Worm (Caenorhabditis elegans): ENCODE data around the gene tbh-1.
A peak's percentile ranks its signal among the peaks of the same experiment; 100 is the strongest.

tbh-1 gene

DNA sequence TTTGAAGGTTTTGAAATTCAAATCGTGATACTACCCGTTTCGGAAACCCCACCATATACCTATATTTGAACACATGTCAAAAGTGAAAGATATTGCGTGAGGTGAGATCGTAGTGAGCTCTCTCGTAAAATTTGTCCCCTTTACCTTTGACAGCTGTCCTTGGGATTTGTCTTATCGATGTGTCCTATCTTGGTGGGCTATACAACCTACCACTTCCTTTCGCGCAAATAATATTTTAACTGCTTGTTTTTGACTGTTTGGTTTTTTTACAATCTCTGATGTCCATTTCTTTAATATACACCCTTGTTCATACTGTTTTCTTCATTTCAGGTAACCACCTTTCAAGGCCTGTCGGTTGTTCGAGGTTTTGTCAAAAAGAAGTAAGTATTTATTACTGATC, 5.0 kb upstream of the tbh-1 start, which contains the start of gene eat-20:
TSS of gene eat-20 (plus strand) at position 331 of the 400 bp plus-strand sequence.
- TF ChIP-seq aha-1 (tag) (peak; percentile 80), ceh-44 (GFP tag; IDR thresholded peaks at IDR 0.05) (no peak)

DNA sequence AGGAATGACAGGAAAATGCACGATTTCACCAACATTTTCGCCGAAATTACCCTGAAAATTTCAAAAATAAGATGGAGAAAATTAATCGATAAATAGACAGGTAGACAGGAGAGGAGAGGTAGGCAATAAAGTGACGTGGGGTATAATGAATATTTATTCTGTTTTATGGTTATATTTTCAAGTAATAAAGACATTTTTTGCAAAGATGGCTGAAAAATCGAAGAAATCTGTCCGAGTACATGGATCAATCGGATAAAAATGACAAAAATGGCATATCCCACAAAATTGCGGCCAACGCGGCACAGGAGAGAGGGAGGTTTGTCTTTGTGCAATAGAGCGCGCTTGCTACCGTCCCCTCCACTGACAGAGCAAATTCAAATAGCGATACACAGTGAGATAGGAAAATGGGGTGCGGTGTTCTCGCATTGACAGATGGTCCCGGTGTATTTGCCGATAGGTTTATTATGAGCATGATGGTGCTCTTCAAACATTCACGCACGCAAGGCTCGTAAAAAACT, 3.2 kb upstream of the tbh-1 start, which contains the start of gene zipt-7.2:
TSS of gene zipt-7.2 (minus strand) at position 51 of the 518 bp plus-strand sequence.
- TF ChIP-seq aha-1 (tag) (peak; percentile 87), mes-2 (tag; optimal IDR thresholded peaks at IDR 0.05; ENCODE audit: poor library complexity, severe bottlenecking) (peak; percentile 63), tag-97 (GFP tag; IDR thresholded peaks at IDR 0.05) (no peak), daf-12 (tag; optimal IDR thresholded peaks at IDR 0.05) (no peak), attf-4 (tag; optimal IDR thresholded peaks at IDR 0.05) (no peak), nhr-28 (tag; optimal IDR thresholded peaks at IDR 0.05) (peak; percentile 13), hlh-11 (tag; optimal IDR thresholded peaks at IDR 0.05) (peak; percentile 28), lin-38 (GFP tag; IDR thresholded peaks at IDR 0.05) (peak; percentile 89), Y105C5A.15 (GFP tag; IDR thresholded peaks at IDR 0.05) (no peak), unc-62 (GFP tag; optimal IDR thresholded peaks at IDR 0.05 in 1 of 2) (peak in 1 of 2 experiments; percentile 44), unc-62 (tag; optimal IDR thresholded peaks at IDR 0.05) (no peak)

DNA sequence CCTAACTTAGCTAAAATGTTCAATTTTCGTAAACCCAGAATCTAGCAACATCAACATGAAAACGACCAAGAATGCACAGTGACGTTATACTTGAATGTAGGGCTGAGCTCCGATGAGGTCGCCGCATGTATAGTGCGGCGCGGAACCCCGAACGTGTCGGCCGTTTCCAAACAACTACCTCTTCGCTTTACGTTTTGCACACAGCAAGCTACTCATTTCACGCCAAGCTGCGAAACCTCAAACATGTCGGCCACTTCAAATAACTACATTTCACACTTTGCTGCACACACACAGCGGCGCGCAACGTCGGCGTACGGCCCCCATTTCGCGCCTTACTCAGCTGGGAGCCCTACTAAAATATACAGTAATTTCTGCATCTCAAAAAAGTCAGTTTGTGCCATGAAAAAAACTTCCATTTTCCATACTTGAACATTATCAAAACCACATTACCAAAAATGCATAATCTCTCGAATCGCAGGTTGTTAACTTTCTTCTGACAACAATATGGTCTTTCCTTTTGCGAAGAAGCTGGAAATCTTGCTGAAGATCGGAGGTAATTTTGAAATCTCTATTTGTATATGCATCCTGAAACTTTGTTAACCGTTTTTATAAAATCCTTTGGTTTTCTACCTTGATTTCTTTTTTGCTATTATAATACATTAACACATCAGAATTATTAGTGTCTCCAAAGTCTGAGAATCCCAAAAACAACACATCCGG, 2.1 kb downstream of the tbh-1 start, which contains the start of gene H13N06.7:
TSS of gene H13N06.7 (plus strand) at position 670 of the 720 bp plus-strand sequence.
- TF ChIP-seq lin-39 (tag; optimal IDR thresholded peaks at IDR 0.05), result no peak

DNA sequence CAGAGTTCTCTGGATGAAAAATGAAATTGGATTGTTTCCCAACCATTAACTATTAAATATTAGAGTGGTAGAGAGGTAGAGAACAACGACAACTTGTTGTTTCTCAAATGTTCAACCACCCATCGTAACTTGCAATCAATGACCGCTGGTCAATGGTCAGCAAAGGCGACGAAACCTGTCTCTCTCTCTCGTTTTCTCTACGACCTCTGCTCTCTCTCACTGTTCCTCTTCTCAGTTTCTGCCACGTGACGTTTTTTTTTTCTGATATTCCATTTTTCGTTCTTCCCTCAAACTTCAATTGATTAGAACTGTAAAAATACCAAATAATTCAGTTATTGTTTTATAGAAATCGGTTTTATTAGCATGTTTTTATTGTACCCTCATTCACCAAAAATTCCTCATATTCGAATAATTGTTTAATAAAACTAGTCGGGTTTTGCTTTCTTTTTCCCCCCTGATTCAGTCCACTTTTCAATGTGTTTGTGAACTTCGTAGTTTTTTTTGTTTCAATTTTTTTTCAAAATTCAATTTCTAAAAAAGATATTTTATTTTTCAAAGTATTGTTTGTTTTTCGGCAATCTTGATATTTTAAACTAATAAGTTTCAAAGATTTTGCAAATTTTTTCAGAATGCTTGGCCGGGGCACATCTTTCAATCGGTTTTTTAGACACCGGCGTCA, 7.6 kb downstream of the tbh-1 start, which contains the start of gene suox-1:
TSS of gene suox-1 (plus strand) at position 629 of the 679 bp plus-strand sequence.
- TF ChIP-seq aha-1 (tag) (peak; percentile 78), gei-8 (GFP tag; optimal IDR thresholded peaks at IDR 0.05) (no peak), nhr-28 (tag; optimal IDR thresholded peaks at IDR 0.05) (peak; percentile 12), nhr-102 (tag; optimal IDR thresholded peaks at IDR 0.05) (peak; percentile 17), unc-62 (GFP tag; optimal IDR thresholded peaks at IDR 0.05 in 1 of 2) (peak in 1 of 2 experiments; percentile 81), unc-62 (tag; optimal IDR thresholded peaks at IDR 0.05) (no peak), hlh-30 (tag; optimal IDR thresholded peaks at IDR 0.05; ENCODE audit: insufficient read depth) (peak; percentile 82), hlh-11 (tag; optimal IDR thresholded peaks at IDR 0.05) (peak; percentile 74), lsy-2 (tag; optimal IDR thresholded peaks at IDR 0.05) (peak in 1 of 2 experiments; percentile 44), dve-1 (tag; optimal IDR thresholded peaks at IDR 0.05; ENCODE audit: insufficient read depth) (peak; percentile 72), mdl-1 (tag; optimal IDR thresholded peaks at IDR 0.05) (peak; percentile 23 to 89), ceh-20 (GFP tag; IDR thresholded peaks at IDR 0.05) (peak; percentile 43; the same call in 1 of the 2 replicates), snpc-4 (tag; optimal IDR thresholded peaks at IDR 0.05) (no peak), daf-16 (GFP tag; optimal IDR thresholded peaks at IDR 0.05) (no peak), daf-16 (tag; optimal IDR thresholded peaks at IDR 0.05) (peak; percentile 65), ceh-32 (tag; optimal IDR thresholded peaks at IDR 0.05; ENCODE audit: poor library complexity) (no peak), lin-1 (GFP tag; IDR thresholded peaks at IDR 0.05) (0 out of 2 replicates have a peak, but pooled peaks have one; percentile 11), dmd-6 (GFP tag; IDR thresholded peaks at IDR 0.05) (peak; percentile 34; the same call in 1 of the 2 replicates), nhr-111 (GFP tag; optimal IDR thresholded peaks at IDR 0.05) (no peak), ceh-28 (tag; optimal IDR thresholded peaks at IDR 0.05) (peak; percentile 3), mxl-3 (GFP tag; optimal IDR thresholded peaks at IDR 0.05) (peak; percentile 18), nhr-77 (tag; optimal IDR thresholded peaks at IDR 0.05) (peak; percentile 42), ctbp-1 (GFP tag; IDR thresholded peaks at IDR 0.05) (no peak)

Data from whole organism, L4 larva.